Fruit fly (Drosophila melanogaster) whole organism, prepupa: Measurements from ENCODE around the gene Nelf-A.
A peak's percentile ranks its signal among the peaks of the same experiment; 100 is the strongest.

ENCODE experiments used
- Blimp-1 ChIP-seq: fragments of 200-800 bp; sonication (Bioruptor generic); optimal IDR thresholded peaks from 3 replicates; lab custom pipeline; 2017; ENCODE audit warnings: missing biosample characterization, missing genetic modification characterization, mild to moderate bottlenecking, moderate library complexity, missing genetic modification reagents
- CG10631 ChIP-seq: fragments of 200-800 bp; sonication (Bioruptor generic); optimal IDR thresholded peaks from 2 replicates; lab custom pipeline; 2016; ENCODE audit warnings: missing biosample characterization, missing genetic modification characterization
- CG10669 ChIP-seq: fragments of 200-800 bp; sonication (Bioruptor generic); optimal IDR thresholded peaks from 3 replicates; lab custom pipeline; 2018; ENCODE audit warnings: missing biosample characterization, mild to moderate bottlenecking, missing genetic modification characterization, moderate library complexity
- CG11902 ChIP-seq: fragments of 200-800 bp; sonication (Bioruptor generic); optimal IDR thresholded peaks from 3 replicates; lab custom pipeline; 2016; ENCODE audit warnings: missing biosample characterization, missing genetic modification characterization
- CG15336 ChIP-seq: fragments of 200-800 bp; sonication (Bioruptor generic); IDR thresholded peaks from 2 replicates; pipeline ENCODE4 v1.3.6; 2022; ENCODE audit warnings: missing biosample characterization, missing genetic modification characterization
- CG1621 ChIP-seq: fragments of 200-800 bp; sonication (Bioruptor generic); optimal IDR thresholded peaks from 3 replicates; lab custom pipeline; 2018; ENCODE audit warnings: missing biosample characterization, mild to moderate bottlenecking, missing genetic modification characterization
- CG16779 ChIP-seq: fragments of 200-800 bp; sonication (Bioruptor generic); optimal IDR thresholded peaks from 3 replicates; lab custom pipeline; 2017; ENCODE audit warnings: missing biosample characterization, mild to moderate bottlenecking, missing genetic modification characterization
- CG32006 ChIP-seq: fragments of 200-800 bp; sonication (Bioruptor generic); optimal IDR thresholded peaks from 3 replicates; lab custom pipeline; 2017; ENCODE audit warnings: missing biosample characterization, mild to moderate bottlenecking, missing genetic modification characterization
- CG4318 ChIP-seq: fragments of 200-800 bp; sonication (Bioruptor generic); optimal IDR thresholded peaks from 3 replicates; lab custom pipeline; 2017; ENCODE audit warnings: missing biosample characterization, mild to moderate bottlenecking, missing genetic modification characterization
- CG6163 ChIP-seq: fragments of 200-800 bp; sonication (Bioruptor generic); IDR thresholded peaks from 3 replicates; pipeline ENCODE4 v1.3.6; 2022; ENCODE audit warnings: missing biosample characterization, missing genetic modification characterization
- CG6276 ChIP-seq: fragments of 200-800 bp; sonication (Bioruptor generic); optimal IDR thresholded peaks from 2 replicates; lab custom pipeline; 2017; ENCODE audit warnings: missing biosample characterization, mild to moderate bottlenecking, missing genetic modification characterization
- CG6808 ChIP-seq: fragments of 200-800 bp; sonication (Bioruptor generic); optimal IDR thresholded peaks from 3 replicates; lab custom pipeline; 2017; ENCODE audit warnings: missing biosample characterization, missing genetic modification characterization, mild to moderate bottlenecking, moderate library complexity, missing genetic modification reagents
- CG6854 ChIP-seq: fragments of 200-800 bp; sonication (Bioruptor generic); optimal IDR thresholded peaks from 2 replicates; lab custom pipeline; 2017; ENCODE audit warnings: missing biosample characterization, mild to moderate bottlenecking, missing genetic modification characterization
- CG7368 ChIP-seq: fragments of 200-800 bp; sonication (Bioruptor generic); optimal IDR thresholded peaks from 3 replicates; lab custom pipeline; 2016; ENCODE audit warnings: missing biosample characterization, missing genetic modification characterization
- CG8119 ChIP-seq: fragments of 200-800 bp; sonication (Bioruptor generic); IDR thresholded peaks from 3 replicates; pipeline ENCODE4 v1.3.6; 2022; ENCODE audit warnings: missing biosample characterization, missing genetic modification characterization
- CG8319 ChIP-seq: fragments of 200-800 bp; sonication (Bioruptor generic); optimal IDR thresholded peaks from 3 replicates; lab custom pipeline; 2016; ENCODE audit warnings: missing biosample characterization, missing genetic modification characterization
- Eip75B ChIP-seq: fragments of 200-800 bp; sonication (Bioruptor generic); optimal IDR thresholded peaks from 3 replicates; lab custom pipeline; 2016; ENCODE audit warnings: missing biosample characterization, missing genetic modification characterization
- Eip78C ChIP-seq: fragments of 200-800 bp; sonication (Bioruptor generic); peaks from one replicate; lab custom pipeline; 2016; ENCODE audit warnings: missing biosample characterization, missing genetic modification characterization
- Eip93F ChIP-seq: fragments of 200-800 bp; sonication (Bioruptor generic); optimal IDR thresholded peaks from 2 replicates; lab custom pipeline; 2016; ENCODE audit warnings: missing biosample characterization, mild to moderate bottlenecking, missing genetic modification characterization
- Ets21C ChIP-seq: fragments of 200-800 bp; sonication (Bioruptor generic); optimal IDR thresholded peaks from 3 replicates; lab custom pipeline; 2016; ENCODE audit warnings: missing biosample characterization, missing genetic modification characterization
- Hr39 ChIP-seq: fragments of 200-800 bp; sonication (Bioruptor generic); optimal IDR thresholded peaks from 2 replicates; lab custom pipeline; 2016; ENCODE audit warnings: missing biosample characterization, missing genetic modification characterization
- Lpt ChIP-seq: fragments of 200-800 bp; sonication (Bioruptor generic); optimal IDR thresholded peaks from 3 replicates; lab custom pipeline; 2016; ENCODE audit warnings: missing biosample characterization, missing genetic modification characterization
- Smox ChIP-seq: fragments of 200-800 bp; sonication (Bioruptor generic); optimal IDR thresholded peaks from 3 replicates; lab custom pipeline; 2016; ENCODE audit warnings: missing biosample characterization, missing genetic modification characterization
- Sox14 ChIP-seq: fragments of 200-800 bp; sonication (Bioruptor generic); optimal IDR thresholded peaks from 3 replicates; lab custom pipeline; 2016; ENCODE audit warnings: missing biosample characterization, missing genetic modification characterization
- achi ChIP-seq: fragments of 200-800 bp; sonication (Bioruptor generic); optimal IDR thresholded peaks from 3 replicates; lab custom pipeline; 2016; ENCODE audit warnings: missing biosample characterization, missing genetic modification characterization
- acj6 ChIP-seq: fragments of 200-800 bp; sonication (Bioruptor generic); optimal IDR thresholded peaks from 3 replicates; lab custom pipeline; 2016; ENCODE audit warnings: missing biosample characterization, missing genetic modification characterization
- dac ChIP-seq: fragments of 200-800 bp; sonication (Bioruptor generic); optimal IDR thresholded peaks from 2 replicates; lab custom pipeline; 2017; ENCODE audit warnings: missing biosample characterization, mild to moderate bottlenecking, missing genetic modification characterization
- dsx ChIP-seq: fragments of 200-800 bp; optimal IDR thresholded peaks from 3 replicates; lab custom pipeline; 2019; ENCODE audit warnings: missing biosample characterization, mild to moderate bottlenecking, missing genetic modification characterization, moderate library complexity; ENCODE audit not compliant: poor library complexity, severe bottlenecking
- eg ChIP-seq: fragments of 200-800 bp; sonication (Bioruptor generic); IDR thresholded peaks from 3 replicates; pipeline ENCODE4 v1.3.6; 2022; ENCODE audit warnings: missing biosample characterization, missing genetic modification characterization
- esn ChIP-seq: fragments of 200-800 bp; sonication (Bioruptor generic); optimal IDR thresholded peaks from 2 replicates; lab custom pipeline; 2016; ENCODE audit warnings: missing biosample characterization, mild to moderate bottlenecking, missing genetic modification characterization, moderate library complexity
- fd59A ChIP-seq: fragments of 200-800 bp; sonication (Bioruptor generic); optimal IDR thresholded peaks from 2 replicates; lab custom pipeline; 2017; ENCODE audit warnings: missing biosample characterization, mild to moderate bottlenecking, missing genetic modification characterization, missing genetic modification reagents
- fkh ChIP-seq: fragments of 200-800 bp; sonication (Bioruptor generic); optimal IDR thresholded peaks from 3 replicates; lab custom pipeline; 2017; ENCODE audit warnings: missing biosample characterization, mild to moderate bottlenecking, missing genetic modification characterization, moderate library complexity
- salr ChIP-seq, 2 experiments: fragments of 200-800 bp; sonication (Bioruptor generic); optimal IDR thresholded peaks; 3 replicates each; lab custom pipeline; 2016 to 2018; ENCODE audit warnings: missing biosample characterization in 2 of 2, missing genetic modification characterization in 2 of 2, mild to moderate bottlenecking in 1 of 2
- spab ChIP-seq: fragments of 200-800 bp; sonication (Bioruptor generic); optimal IDR thresholded peaks from 2 replicates; lab custom pipeline; 2017; ENCODE audit warnings: missing biosample characterization, mild to moderate bottlenecking, missing genetic modification characterization, missing genetic modification reagents
- ss ChIP-seq, 2 experiments: fragments of 200-800 bp; sonication (Bioruptor generic); optimal IDR thresholded peaks; 2 replicates in 1 of 2; 3 replicates in 1 of 2; lab custom pipeline; 2017 to 2018; ENCODE audit warnings: mild to moderate bottlenecking in 2 of 2, missing biosample characterization in 2 of 2, missing genetic modification characterization in 2 of 2, moderate library complexity in 1 of 2
- svp ChIP-seq: fragments of 200-800 bp; sonication (Bioruptor generic); peaks from one replicate; lab custom pipeline; 2016; ENCODE audit warnings: missing biosample characterization, missing genetic modification characterization
- topi ChIP-seq: fragments of 200-800 bp; sonication (Bioruptor generic); optimal IDR thresholded peaks from 3 replicates; lab custom pipeline; 2016; ENCODE audit warnings: missing biosample characterization, missing genetic modification characterization
- vri ChIP-seq: fragments of 200-800 bp; sonication (Bioruptor generic); optimal IDR thresholded peaks from 3 replicates; lab custom pipeline; 2016; ENCODE audit warnings: missing biosample characterization, mild to moderate bottlenecking, missing genetic modification characterization

Nelf-A gene

DNA sequence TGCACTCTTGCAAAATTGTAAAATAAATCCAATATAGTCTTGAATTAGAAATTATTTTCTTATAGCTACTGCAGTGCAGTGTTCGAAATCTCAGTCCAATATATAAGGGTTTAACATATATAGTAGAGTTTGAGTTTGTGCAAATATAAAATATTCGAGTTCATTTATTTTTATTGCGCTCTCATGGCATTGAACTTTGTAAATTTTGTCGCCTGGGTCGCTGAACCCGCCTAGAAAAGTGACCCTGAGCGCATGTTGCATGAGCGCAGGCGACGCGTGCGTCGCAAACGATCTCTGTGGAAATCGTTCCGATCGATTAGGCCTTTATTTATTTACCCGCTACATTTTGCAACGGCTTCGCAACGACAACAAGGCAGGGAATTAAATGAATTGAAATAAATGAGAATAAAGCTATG is 23.5 kb upstream of the Nelf-A start (continued):
- peak; percentile 78 for TF ChIP-seq acj6 (GFP tag; lab: Kevin White, UChicago)
- TF ChIP-seq Blimp-1 (GFP tag; lab: Kevin White, UChicago), result no peak
- peak; percentile 58 for TF ChIP-seq Eip93F
- TF ChIP-seq CG10669 (GFP tag; lab: Kevin White, UChicago), result peak; percentile 31
- peak; percentile 73 for TF ChIP-seq esn (GFP tag; lab: Kevin White, UChicago)
- TF ChIP-seq Lpt, result peak; percentile 35
- TF ChIP-seq dac (GFP tag; lab: Kevin White, UChicago), result peak; percentile 39
- peak; percentile 88 for TF ChIP-seq CG15336

DNA sequence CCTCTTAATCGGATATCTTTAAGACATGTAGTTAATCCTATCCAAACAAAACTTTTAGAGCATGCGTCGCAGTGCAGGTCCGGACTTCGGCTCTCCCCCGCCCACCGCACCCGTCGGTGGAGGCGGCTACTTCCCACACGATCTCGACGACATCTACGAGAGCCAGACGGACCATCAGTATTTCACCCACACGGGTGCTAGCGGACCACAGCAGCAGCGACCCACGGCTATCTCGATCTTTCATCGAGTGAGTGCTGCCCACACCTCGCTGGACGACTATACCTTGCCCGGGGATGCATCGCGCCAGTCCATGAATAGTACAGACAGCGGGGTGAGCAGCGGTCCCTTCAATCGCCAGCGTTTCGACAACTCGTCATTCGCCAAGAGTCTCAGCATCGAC is 21.9 kb upstream of the Nelf-A start:
- TF ChIP-seq svp (GFP tag; lab: Kevin White, UChicago) (peak; percentile 78), Hr39 (GFP tag; lab: Kevin White, UChicago) (no peak)
- TF ChIP-seq, all 60 proteins: peak for 1

DNA sequence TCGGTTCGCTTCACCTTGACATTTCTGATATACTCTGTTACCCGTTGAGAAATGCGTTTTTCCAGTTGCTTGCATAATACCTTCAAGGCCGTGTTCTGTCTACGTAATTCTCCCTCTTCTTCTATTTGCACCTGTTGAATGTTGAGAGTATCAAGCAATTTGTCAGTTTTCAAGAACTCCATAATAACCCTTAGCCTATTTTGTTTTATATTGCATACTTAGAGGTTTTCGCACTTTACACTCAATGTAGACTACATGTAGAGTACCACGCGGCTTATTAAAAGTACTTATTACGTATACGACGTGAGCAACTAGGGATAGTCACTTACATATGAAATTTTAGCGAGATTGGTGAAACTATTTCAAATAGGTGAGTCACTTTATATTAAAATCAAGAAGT is 20.4 kb upstream of the Nelf-A start:
- TF ChIP-seq vri (GFP tag; lab: Kevin White, UChicago) (peak; percentile 82), CG8319 (GFP tag; lab: Kevin White, UChicago) (no peak), Eip78C (GFP tag; lab: Kevin White, UChicago) (peak; percentile 52), Sox14 (GFP tag; lab: Kevin White, UChicago) (peak; percentile 28), Smox (GFP tag; lab: Kevin White, UChicago) (no peak), svp (GFP tag; lab: Kevin White, UChicago) (peak; percentile 74)

DNA sequence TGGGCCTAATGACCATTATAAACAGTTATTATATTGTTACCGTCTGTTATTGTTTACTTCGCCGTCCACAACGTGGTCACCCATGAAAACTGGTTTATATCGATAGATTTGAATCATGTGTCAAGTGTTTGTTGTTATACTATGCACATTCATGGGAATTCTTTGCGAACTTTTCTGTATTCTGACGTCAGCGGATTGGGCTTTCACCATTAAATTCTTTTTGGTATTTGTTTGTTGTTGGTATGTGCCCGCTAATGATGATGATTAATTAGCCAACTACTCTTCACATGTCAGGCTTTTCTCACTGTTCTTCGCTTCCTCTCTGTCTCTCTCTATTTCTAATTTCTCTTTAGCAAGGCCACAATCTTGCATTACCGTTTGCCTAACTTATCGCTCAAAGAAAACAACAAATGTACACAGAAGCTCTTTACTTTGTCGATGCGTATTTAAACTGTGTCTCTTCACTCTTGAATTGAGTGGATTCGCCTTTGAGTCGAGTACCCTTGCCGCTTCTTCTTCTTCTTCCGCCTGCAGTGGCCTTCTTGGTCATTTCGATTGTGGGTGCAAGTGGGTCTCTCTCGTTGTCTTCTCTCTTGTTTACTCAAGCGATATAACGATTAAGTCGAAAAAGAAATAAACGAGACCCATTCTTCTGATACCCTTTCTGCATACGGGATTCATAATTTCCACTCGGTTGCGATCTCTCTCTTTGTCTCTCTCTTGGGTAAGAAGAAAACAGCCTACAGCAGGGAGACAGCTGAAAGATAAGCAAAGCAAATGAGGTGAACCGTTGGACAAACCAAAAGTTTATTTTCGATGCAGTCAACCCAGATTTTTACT is 19.6 kb upstream of the Nelf-A start:
- TF ChIP-seq CG6163, result peak; percentile 36; the same call in 1 of the 3 replicates
- TF ChIP-seq topi (GFP tag; lab: Kevin White, UChicago), result no peak
- TF ChIP-seq fkh, result peak; percentile 41
- TF ChIP-seq CG8119 (GFP tag; lab: Robert Waterston, UW), result peak; percentile 25; the same call in 2 of the 3 replicates
- no peak for TF ChIP-seq CG11902 (GFP tag; lab: Kevin White, UChicago)
- peak; percentile 6; the same call in 1 of the 2 replicates for TF ChIP-seq CG15336

DNA sequence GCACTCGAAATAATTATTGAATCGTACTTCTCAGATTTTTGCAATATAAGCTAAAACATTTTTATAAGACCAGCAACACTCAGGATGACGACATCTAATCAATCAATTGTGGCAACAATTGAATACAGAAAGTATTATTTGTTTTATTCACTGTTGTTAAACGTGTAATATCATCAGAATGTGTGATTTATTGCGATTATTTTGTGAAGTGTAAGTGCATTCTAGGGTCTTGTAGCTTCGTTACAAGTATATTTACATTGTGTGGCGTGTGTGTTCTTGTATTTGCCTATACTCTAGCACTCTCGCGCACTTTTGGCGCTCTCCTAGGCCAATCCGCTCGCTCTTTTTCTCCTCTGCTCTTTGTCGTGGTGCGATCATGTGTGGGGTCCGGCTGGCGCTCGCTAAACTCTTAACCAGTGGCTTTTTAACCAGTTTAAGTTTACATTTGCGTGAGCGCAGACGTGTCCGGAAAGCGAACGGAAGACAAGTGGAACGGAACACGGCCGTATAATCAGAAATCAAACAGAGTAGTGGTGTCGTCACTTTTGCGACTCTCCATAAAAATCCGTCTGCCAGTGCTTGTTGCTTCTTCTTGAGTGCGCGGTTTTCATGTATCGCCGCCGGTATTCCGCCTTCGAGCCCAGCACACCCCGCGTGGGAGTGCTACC is 18.9 kb upstream of the Nelf-A start:
- TF ChIP-seq CG6808, result peak; percentile 81
- peak; percentile 90 for TF ChIP-seq fkh
- peak; percentile 85 for TF ChIP-seq CG11902 (GFP tag; lab: Kevin White, UChicago)
- peak; percentile 99 for TF ChIP-seq Eip78C (GFP tag; lab: Kevin White, UChicago)
- TF ChIP-seq fd59A (GFP tag; lab: Kevin White, UChicago), result peak; percentile 89
- peak; percentile 70 for TF ChIP-seq Ets21C (GFP tag; lab: Kevin White, UChicago)
- peak; percentile 95 for TF ChIP-seq CG15336
- peak; percentile 93 for TF ChIP-seq CG6276 (GFP tag; lab: Kevin White, UChicago)
- peak; percentile 83 for TF ChIP-seq CG16779 (tag; lab: Kevin White, UChicago)
- TF ChIP-seq topi (GFP tag; lab: Kevin White, UChicago), result peak; percentile 87
- peak; percentile 97 for TF ChIP-seq Eip75B (GFP tag; lab: Kevin White, UChicago)
- TF ChIP-seq CG10631, result peak; percentile 93
- TF ChIP-seq dsx, result peak; percentile 91
- TF ChIP-seq salr (GFP tag; optimal IDR thresholded peaks at IDR 0.05; lab: Kevin White, UChicago), result peak; percentile 84 to 97
- TF ChIP-seq CG7368, result peak; percentile 84
- peak; percentile 93 for TF ChIP-seq CG6163
- TF ChIP-seq dac (GFP tag; lab: Kevin White, UChicago), result peak; percentile 91
- peak; percentile 91 for TF ChIP-seq eg (GFP tag; lab: Robert Waterston, UW)
- TF ChIP-seq CG10669 (GFP tag; lab: Kevin White, UChicago), result peak; percentile 90
- peak; percentile 92 for TF ChIP-seq CG8119 (GFP tag; lab: Robert Waterston, UW)
- TF ChIP-seq spab (GFP tag; lab: Kevin White, UChicago), result peak; percentile 88
- TF ChIP-seq svp (GFP tag; lab: Kevin White, UChicago), result peak; percentile 97
- TF ChIP-seq CG1621 (tag; lab: Kevin White, UChicago), result peak; percentile 84
- peak; percentile 81 to 85 for TF ChIP-seq ss (GFP tag; optimal IDR thresholded peaks at IDR 0.05; lab: Kevin White, UChicago)
- peak; percentile 94 for TF ChIP-seq acj6 (GFP tag; lab: Kevin White, UChicago)
- peak; percentile 13 for TF ChIP-seq Blimp-1 (GFP tag; lab: Kevin White, UChicago)
- TF ChIP-seq CG6854 (GFP tag; lab: Kevin White, UChicago), result no peak
- peak; percentile 98 for TF ChIP-seq CG32006
- TF ChIP-seq Eip93F, result peak; percentile 73
- TF ChIP-seq achi, result peak; percentile 92
- TF ChIP-seq CG4318, result peak; percentile 94
